Worm (Caenorhabditis elegans) whole organism, early embryonic: ENCODE results near the gene F47B10.6.

ENCODE experiments used
- B0310.2 ChIP-seq: sonication (generic microtip); optimal IDR thresholded peaks from 2 replicates; lab custom pipeline; 2016; ENCODE audit warnings: mild to moderate bottlenecking, missing genetic modification characterization, missing compliant biosample characterization
- F13C5.2 ChIP-seq: sonication (generic microtip); optimal IDR thresholded peaks from 2 replicates; lab custom pipeline; 2017; ENCODE audit warnings: mild to moderate bottlenecking, missing genetic modification characterization, inconsistent platforms, missing compliant biosample characterization
- aly-1 ChIP-seq: sonication (generic microtip); optimal IDR thresholded peaks from 2 replicates; lab custom pipeline; 2016; ENCODE audit warnings: missing genetic modification characterization, missing compliant biosample characterization
- ama-1 ChIP-seq: fragments of 150-350 bp; optimal IDR thresholded peaks from 2 replicates; lab custom pipeline; 2014
- ceh-13 ChIP-seq: fragments of 200-800 bp; sonication (Bioruptor generic); optimal IDR thresholded peaks from 2 replicates; lab custom pipeline; 2018; ENCODE audit warnings: mild to moderate bottlenecking, missing genetic modification characterization, missing compliant biosample characterization
- ceh-36 ChIP-seq: sonication (generic microtip); optimal IDR thresholded peaks from 2 replicates; lab custom pipeline; 2016; ENCODE audit warnings: missing genetic modification characterization, inconsistent platforms, missing compliant biosample characterization
- ets-7 ChIP-seq: sonication (generic microtip); optimal IDR thresholded peaks from 2 replicates; lab custom pipeline; 2016; ENCODE audit warnings: missing genotype, missing genetic modification characterization, missing compliant biosample characterization
- flt-1 ChIP-seq: fragments of 200-800 bp; sonication (Bioruptor generic); IDR thresholded peaks from 2 replicates; pipeline ENCODE4 v1.3.6; 2022; ENCODE audit warnings: missing genetic modification characterization, missing compliant biosample characterization
- hmbx-1 ChIP-seq: sonication (generic microtip); optimal IDR thresholded peaks from 2 replicates; lab custom pipeline; 2016; ENCODE audit warnings: mild to moderate bottlenecking, missing genetic modification characterization, missing compliant biosample characterization
- hmg-4 ChIP-seq: fragments of 200-800 bp; sonication (Bioruptor generic); optimal IDR thresholded peaks from 2 replicates; lab custom pipeline; 2018; ENCODE audit warnings: mild to moderate bottlenecking, missing genetic modification characterization, missing compliant biosample characterization
- hnd-1 ChIP-seq: sonication (generic microtip); optimal IDR thresholded peaks from 2 replicates; lab custom pipeline; 2016; ENCODE audit warnings: missing genetic modification characterization, missing compliant biosample characterization
- pes-1 ChIP-seq: fragments of 200-800 bp; sonication (Bioruptor generic); IDR thresholded peaks from 2 replicates; pipeline ENCODE4 v1.3.6; 2022; ENCODE audit warnings: missing genetic modification reagents, missing genetic modification characterization, missing compliant biosample characterization
- scrt-1 ChIP-seq: fragments of 200-800 bp; sonication (Bioruptor generic); IDR thresholded peaks from 2 replicates; pipeline ENCODE4 v1.3.6; 2022; ENCODE audit warnings: missing genetic modification characterization, missing compliant biosample characterization
- sea-1 ChIP-seq: fragments of 200-800 bp; sonication (Bioruptor generic); conservative IDR thresholded peaks from 2 replicates; pipeline ENCODE4 v1.3.6; 2022; ENCODE audit warnings: missing genetic modification characterization, missing compliant biosample characterization
- tbx-11 ChIP-seq: fragments of 200-800 bp; sonication (Bioruptor generic); IDR thresholded peaks from 2 replicates; pipeline ENCODE4 v1.3.6; 2022; ENCODE audit warnings: missing genetic modification characterization, missing compliant biosample characterization
- tbx-37 ChIP-seq: fragments of 200-800 bp; sonication (Bioruptor generic); conservative IDR thresholded peaks from 2 replicates; pipeline ENCODE4 v1.3.6; 2022; ENCODE audit warnings: missing genetic modification reagents, missing genetic modification characterization, missing compliant biosample characterization
- tra-4 ChIP-seq: sonication (generic microtip); optimal IDR thresholded peaks from 2 replicates; lab custom pipeline; 2017; ENCODE audit warnings: missing genetic modification characterization, missing compliant biosample characterization

F47B10.6 gene

ce11 chrX:10859211-10859610 is 29.1 kb upstream of the F47B10.6 start, which contains the start of gene pgp-5:
Gene pgp-5, minus strand, starts transcription at chrX:10859297.
- TF ChIP-seq tbx-37 (GFP tag; lab: Robert Waterston, UW) (no peak), pes-1 (GFP tag; lab: Robert Waterston, UW) (no peak), hmbx-1 (no peak), sea-1 (GFP tag; lab: Robert Waterston, UW) (no peak), ama-1 (no peak), scrt-1 (GFP tag; lab: Robert Waterston, UW) (no peak), F13C5.2 (tag; lab: Kevin White, UChicago) (no peak), ceh-36 (tag; lab: Kevin White, UChicago) (no peak), ceh-13 (no peak), B0310.2 (tag; lab: Kevin White, UChicago) (no peak), tbx-11 (GFP tag; lab: Robert Waterston, UW) (no peak), hnd-1 (tag; lab: Kevin White, UChicago) (no peak)

DNA sequence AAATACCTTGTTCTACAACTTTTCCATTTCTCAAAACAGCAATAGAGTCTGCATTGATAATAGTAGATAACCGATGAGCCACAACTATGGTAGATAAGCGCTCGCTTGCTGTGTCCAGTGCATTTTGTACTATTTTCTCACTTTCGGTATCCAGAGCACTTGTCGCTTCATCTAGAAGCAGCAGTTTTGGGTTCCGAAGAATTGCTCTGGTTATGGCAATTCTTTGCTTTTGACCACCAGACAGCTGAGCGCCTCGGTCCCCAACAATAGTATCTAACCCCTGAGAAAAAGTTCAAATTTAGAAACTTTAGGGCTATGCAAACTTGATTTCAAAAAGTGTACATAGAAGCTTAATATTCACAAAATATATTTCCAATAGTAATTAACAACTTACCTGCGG is 28.7 kb upstream of the F47B10.6 start:
- TF ChIP-seq F13C5.2 (tag; lab: Kevin White, UChicago): no peak
- no peak for TF ChIP-seq pes-1 (GFP tag; lab: Robert Waterston, UW)
- TF ChIP-seq scrt-1 (GFP tag; lab: Robert Waterston, UW): no peak
- TF ChIP-seq flt-1 (GFP tag; lab: Robert Waterston, UW): no peak
- no peak for TF ChIP-seq ceh-13
- TF ChIP-seq sea-1 (GFP tag; lab: Robert Waterston, UW): no peak
- no peak for TF ChIP-seq tbx-37 (GFP tag; lab: Robert Waterston, UW)
- TF ChIP-seq tbx-11 (GFP tag; lab: Robert Waterston, UW): no peak
- TF ChIP-seq tra-4: no peak
- TF ChIP-seq ceh-36 (tag; lab: Kevin White, UChicago): no peak
- no peak for TF ChIP-seq B0310.2 (tag; lab: Kevin White, UChicago)
- no peak for TF ChIP-seq hmbx-1
- TF ChIP-seq ets-7: no peak
- TF ChIP-seq ama-1: no peak
- no peak for TF ChIP-seq aly-1 (tag; lab: Kevin White, UChicago)
- no peak for TF ChIP-seq hmg-4
- no peak for TF ChIP-seq hnd-1 (tag; lab: Kevin White, UChicago)

DNA sequence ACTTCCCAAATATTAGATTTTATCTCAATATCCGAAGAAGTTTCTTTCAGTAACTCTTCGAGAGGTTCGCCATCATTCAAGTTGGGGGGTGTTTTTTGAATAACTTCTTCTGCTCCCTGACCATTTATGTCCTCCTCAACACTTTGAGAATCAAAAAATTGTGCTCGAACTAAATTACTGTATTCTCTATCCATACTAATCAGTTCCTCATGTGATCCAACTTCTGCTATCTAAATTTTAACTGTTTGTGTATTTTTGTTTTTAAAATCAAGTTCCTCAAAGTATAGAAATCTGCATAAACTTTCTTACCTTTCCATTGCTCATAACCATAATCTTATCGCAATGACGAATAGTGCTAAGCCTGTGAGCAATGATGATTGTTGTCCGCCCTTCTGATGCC is 26.6 kb upstream of the F47B10.6 start:
- TF ChIP-seq ceh-13: no peak
- no peak for TF ChIP-seq sea-1 (GFP tag; lab: Robert Waterston, UW)
- no peak for TF ChIP-seq aly-1 (tag; lab: Kevin White, UChicago)
- TF ChIP-seq tra-4: no peak
- TF ChIP-seq hmg-4: no peak
- no peak for TF ChIP-seq B0310.2 (tag; lab: Kevin White, UChicago)
- no peak for TF ChIP-seq ets-7
- TF ChIP-seq flt-1 (GFP tag; lab: Robert Waterston, UW): no peak
- no peak for TF ChIP-seq ama-1
- no peak for TF ChIP-seq F13C5.2 (tag; lab: Kevin White, UChicago)
- TF ChIP-seq hmbx-1: no peak
- TF ChIP-seq ceh-36 (tag; lab: Kevin White, UChicago): no peak
- no peak for TF ChIP-seq pes-1 (GFP tag; lab: Robert Waterston, UW)
- no peak for TF ChIP-seq tbx-11 (GFP tag; lab: Robert Waterston, UW)
- TF ChIP-seq hnd-1 (tag; lab: Kevin White, UChicago): no peak
- TF ChIP-seq tbx-37 (GFP tag; lab: Robert Waterston, UW): no peak
- TF ChIP-seq scrt-1 (GFP tag; lab: Robert Waterston, UW): no peak

- no peak for TF ChIP-seq hnd-1 (tag; lab: Kevin White, UChicago)
- TF ChIP-seq ets-7: no peak
- TF ChIP-seq ceh-36 (tag; lab: Kevin White, UChicago): no peak
- no peak for TF ChIP-seq ama-1
- TF ChIP-seq hmbx-1: no peak
- no peak for TF ChIP-seq hmg-4
- TF ChIP-seq tra-4: no peak
- TF ChIP-seq sea-1 (GFP tag; lab: Robert Waterston, UW): no peak
- no peak for TF ChIP-seq tbx-11 (GFP tag; lab: Robert Waterston, UW)
- TF ChIP-seq flt-1 (GFP tag; lab: Robert Waterston, UW): no peak
- no peak for TF ChIP-seq scrt-1 (GFP tag; lab: Robert Waterston, UW)
Observed at ce11 chrX:10862582-10862981, 25.7 kb upstream of the F47B10.6 start.

- TF ChIP-seq ceh-13 (no peak), F13C5.2 (tag; lab: Kevin White, UChicago) (no peak), hmg-4 (no peak), tra-4 (no peak), B0310.2 (tag; lab: Kevin White, UChicago) (no peak), tbx-37 (GFP tag; lab: Robert Waterston, UW) (no peak), scrt-1 (GFP tag; lab: Robert Waterston, UW) (no peak)
Observed at ce11 chrX:10864322-10864721, 24.0 kb upstream of the F47B10.6 start, which contains the start of gene pgp-8. Gene pgp-8, minus strand, starts transcription at chrX:10864422.

- TF ChIP-seq aly-1 (tag; lab: Kevin White, UChicago) (no peak), hmbx-1 (no peak), flt-1 (GFP tag; lab: Robert Waterston, UW) (no peak), tra-4 (no peak), F13C5.2 (tag; lab: Kevin White, UChicago) (no peak), ama-1 (no peak), hmg-4 (no peak), ets-7 (no peak), tbx-11 (GFP tag; lab: Robert Waterston, UW) (no peak), tbx-37 (GFP tag; lab: Robert Waterston, UW) (no peak), ceh-36 (tag; lab: Kevin White, UChicago) (no peak), pes-1 (GFP tag; lab: Robert Waterston, UW) (no peak), scrt-1 (GFP tag; lab: Robert Waterston, UW) (no peak), hnd-1 (tag; lab: Kevin White, UChicago) (no peak), sea-1 (GFP tag; lab: Robert Waterston, UW) (no peak)
Observed at ce11 chrX:10870137-10870536, 18.2 kb upstream of the F47B10.6 start, which contains the start of gene pgp-7. Gene pgp-7, minus strand, starts transcription at chrX:10870237.

DNA sequence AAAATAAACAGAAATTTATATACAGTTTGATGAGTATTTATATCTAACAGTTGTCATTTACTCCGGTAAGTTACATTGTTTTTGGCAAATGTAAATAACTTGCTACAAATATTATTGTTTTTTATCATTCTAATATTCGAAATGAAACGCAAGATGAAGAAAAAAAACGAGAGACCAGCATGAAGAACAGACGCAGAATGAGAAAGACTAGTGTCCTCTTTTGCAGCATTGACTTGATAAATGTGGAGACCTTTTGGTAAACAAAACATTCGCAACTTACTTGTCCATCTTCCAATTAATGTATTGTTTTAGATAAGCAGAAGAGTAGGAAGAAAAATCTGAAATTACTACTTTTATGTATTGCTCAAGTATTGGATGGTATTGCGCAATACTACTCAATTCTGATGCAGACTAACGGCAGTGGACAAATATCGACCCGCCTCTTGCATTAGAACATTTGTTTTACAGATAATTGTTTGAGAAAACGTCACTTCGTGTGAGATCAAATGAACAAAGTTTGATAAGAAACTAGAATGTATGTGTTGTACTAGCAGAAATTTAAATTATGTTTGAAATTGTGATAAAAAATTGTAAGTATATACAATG is 11.1 kb upstream of the F47B10.6 start, which contains the start of gene pgp-6:
TSS of gene pgp-6 (minus strand) at position 288 of the 606 bp plus-strand sequence.
- TF ChIP-seq pes-1 (GFP tag; lab: Robert Waterston, UW) (no peak), tbx-37 (GFP tag; lab: Robert Waterston, UW) (no peak), ama-1 (no peak), hnd-1 (tag; lab: Kevin White, UChicago) (no peak)
